Fruit fly (Drosophila melanogaster) whole organism, embryonic: Measurements from ENCODE around the gene CG33158.

Experiments used
- CG10209 ChIP-seq: fragments of 200-800 bp; sonication (Bioruptor generic); optimal IDR thresholded peaks from 3 replicates; lab custom pipeline; 2017; ENCODE audit warnings: missing biosample characterization, mild to moderate bottlenecking, missing genetic modification characterization, missing genetic modification reagents
- CG1024 ChIP-seq: fragments of 200-800 bp; sonication (Bioruptor generic); IDR thresholded peaks from 2 replicates; pipeline ENCODE4 v1.3.6; 2022; ENCODE audit warnings: missing biosample characterization, missing genetic modification characterization
- CG10267 ChIP-seq: fragments of 200-800 bp; sonication (Bioruptor generic); optimal IDR thresholded peaks from 2 replicates; lab custom pipeline; 2018; ENCODE audit warnings: missing biosample characterization, mild to moderate bottlenecking, missing genetic modification characterization, moderate library complexity
- CG10543 ChIP-seq: fragments of 200-800 bp; sonication (Bioruptor generic); optimal IDR thresholded peaks from 3 replicates; lab custom pipeline; 2017; ENCODE audit warnings: missing biosample characterization, mild to moderate bottlenecking, missing genetic modification characterization, moderate library complexity
- CG11560 ChIP-seq: fragments of 200-800 bp; sonication (Bioruptor generic); IDR thresholded peaks from 3 replicates; pipeline ENCODE4 v1.3.6; 2022; ENCODE audit warnings: missing biosample characterization, missing genetic modification characterization
- CG12219 ChIP-seq: fragments of 200-800 bp; sonication (Bioruptor generic); optimal IDR thresholded peaks from 3 replicates; lab custom pipeline; 2018; ENCODE audit warnings: missing biosample characterization, mild to moderate bottlenecking, missing genetic modification characterization
- CG14014 ChIP-seq: fragments of 200-800 bp; sonication (Bioruptor generic); IDR thresholded peaks from 2 replicates; pipeline ENCODE4 v1.3.6; 2022; ENCODE audit warnings: missing biosample characterization, missing genetic modification characterization
- CG2678 ChIP-seq: fragments of 200-800 bp; sonication (Bioruptor generic); optimal IDR thresholded peaks from 3 replicates; lab custom pipeline; 2019; ENCODE audit warnings: missing biosample characterization, mild to moderate bottlenecking, missing genetic modification characterization, moderate library complexity
- CG4854 ChIP-seq: fragments of 200-800 bp; sonication (Bioruptor generic); optimal IDR thresholded peaks from 2 replicates; lab custom pipeline; 2016; ENCODE audit warnings: missing biosample characterization, missing genetic modification characterization, inconsistent platforms
- D ChIP-seq, 2 experiments: fragments of 200-800 bp in 1 of 2; fragments of >200 bp in 1 of 2; sonication (Bioruptor generic) in 1 of 2; optimal IDR thresholded peaks; 2 replicates in 1 of 2; 3 replicates in 1 of 2; lab custom pipeline; 2017; ENCODE audit warnings: mild to moderate bottlenecking in 1 of 2, missing biosample characterization in 1 of 2, missing genetic modification characterization in 1 of 2, missing genetic modification reagents in 1 of 2
- Dref ChIP-seq: fragments of 200-800 bp; sonication (Bioruptor generic); IDR thresholded peaks from 2 replicates; pipeline ENCODE4 v1.3.6; 2022; ENCODE audit warnings: missing biosample characterization, missing genetic modification characterization
- Drgx ChIP-seq: fragments of 200-800 bp; sonication (Bioruptor generic); IDR thresholded peaks from 2 replicates; pipeline ENCODE4 v1.3.6; 2022; ENCODE audit warnings: missing biosample characterization, missing genetic modification characterization
- Fer1 ChIP-seq: fragments of 200-800 bp; sonication (Bioruptor generic); optimal IDR thresholded peaks from 2 replicates; lab custom pipeline; 2017; ENCODE audit warnings: missing biosample characterization, mild to moderate bottlenecking, missing genetic modification characterization
- Hr39 ChIP-seq: fragments of >200 bp; optimal IDR thresholded peaks from 2 replicates; lab custom pipeline; 2017
- Med ChIP-seq: fragments of 200-800 bp; sonication (Bioruptor generic); peaks from one replicate; lab custom pipeline; 2016; ENCODE audit warnings: missing biosample characterization, missing genetic modification characterization, mild to moderate bottlenecking, inconsistent platforms, moderate library complexity
- NfI ChIP-seq: fragments of 200-800 bp; sonication (Bioruptor generic); optimal IDR thresholded peaks from 3 replicates; lab custom pipeline; 2018; ENCODE audit warnings: missing biosample characterization, mild to moderate bottlenecking, missing genetic modification characterization, moderate library complexity
- Pdp1 ChIP-seq, 2 experiments: fragments of 200-800 bp; sonication (Bioruptor generic); optimal IDR thresholded peaks; 3 replicates each; lab custom pipeline; 2016; ENCODE audit warnings: missing biosample characterization in 2 of 2, missing genetic modification characterization in 2 of 2, mild to moderate bottlenecking in 1 of 2, moderate library complexity in 1 of 2
- ap ChIP-seq: fragments of 200-800 bp; sonication (Bioruptor generic); IDR thresholded peaks from 2 replicates; pipeline ENCODE4 v1.3.6; 2022; ENCODE audit warnings: missing biosample characterization, missing genetic modification characterization
- chinmo ChIP-seq: fragments of 200-800 bp; sonication (Bioruptor generic); IDR thresholded peaks from 4 replicates; pipeline ENCODE4 v1.3.6; 2022; ENCODE audit warnings: missing biosample characterization, missing genetic modification characterization; ENCODE audit not compliant: partially characterized antibody
- chn ChIP-seq: fragments of 200-800 bp; sonication (Bioruptor generic); optimal IDR thresholded peaks from 2 replicates; lab custom pipeline; 2016; ENCODE audit warnings: missing biosample characterization, missing genetic modification characterization
- dan ChIP-seq: fragments of 200-800 bp; sonication (Bioruptor generic); IDR thresholded peaks from 2 replicates; pipeline ENCODE4 v1.3.6; 2022; ENCODE audit warnings: missing biosample characterization, missing genetic modification characterization
- dmrt99B ChIP-seq: fragments of 200-800 bp; sonication (Bioruptor generic); optimal IDR thresholded peaks from 2 replicates; lab custom pipeline; 2018; ENCODE audit warnings: missing biosample characterization, mild to moderate bottlenecking, missing genetic modification characterization, moderate library complexity
- exex ChIP-seq: fragments of 200-800 bp; sonication (Bioruptor generic); optimal IDR thresholded peaks from 4 replicates; lab custom pipeline; 2018; ENCODE audit warnings: missing biosample characterization, mild to moderate bottlenecking, missing genetic modification characterization, moderate library complexity
- grn ChIP-seq: fragments of 200-800 bp; sonication (Bioruptor generic); optimal IDR thresholded peaks from 3 replicates; lab custom pipeline; 2017; ENCODE audit warnings: missing biosample characterization, missing genetic modification characterization
- jumu ChIP-seq: fragments of 200-800 bp; sonication (Bioruptor generic); optimal IDR thresholded peaks from 3 replicates; lab custom pipeline; 2016; ENCODE audit warnings: missing biosample characterization, missing genetic modification characterization
- kah ChIP-seq: fragments of 200-800 bp; sonication (Bioruptor generic); optimal IDR thresholded peaks from 2 replicates; lab custom pipeline; 2018; ENCODE audit warnings: missing biosample characterization, mild to moderate bottlenecking, missing genetic modification characterization
- mirr ChIP-seq: fragments of 200-800 bp; sonication (Bioruptor generic); optimal IDR thresholded peaks from 3 replicates; lab custom pipeline; 2018; ENCODE audit warnings: missing biosample characterization, mild to moderate bottlenecking, missing genetic modification characterization
- nerfin-1 ChIP-seq: fragments of 200-800 bp; sonication (Bioruptor generic); optimal IDR thresholded peaks from 3 replicates; lab custom pipeline; 2019; ENCODE audit warnings: missing biosample characterization, mild to moderate bottlenecking, missing genetic modification characterization, moderate library complexity
- nom ChIP-seq: fragments of 200-800 bp; sonication (Bioruptor generic); optimal IDR thresholded peaks from 2 replicates; lab custom pipeline; 2017; ENCODE audit warnings: missing biosample characterization, missing genetic modification characterization, mild to moderate bottlenecking, moderate library complexity, missing genetic modification reagents
- pb ChIP-seq: fragments of 200-800 bp; sonication (Bioruptor generic); optimal IDR thresholded peaks from 3 replicates; lab custom pipeline; 2016; ENCODE audit warnings: missing biosample characterization, missing genetic modification characterization
- ro ChIP-seq: fragments of 200-800 bp; sonication (Bioruptor generic); IDR thresholded peaks from 2 replicates; pipeline ENCODE4 v1.3.6; 2022; ENCODE audit warnings: missing biosample characterization, missing genetic modification characterization
- run ChIP-seq: fragments of 200-800 bp; sonication (Bioruptor generic); optimal IDR thresholded peaks from 3 replicates; lab custom pipeline; 2018; ENCODE audit warnings: missing biosample characterization, mild to moderate bottlenecking, missing genetic modification characterization
- sens ChIP-seq: fragments of 200-800 bp; sonication (Bioruptor generic); peaks from one replicate; lab custom pipeline; 2016; ENCODE audit warnings: missing biosample characterization, missing genetic modification characterization
- sug ChIP-seq: fragments of 200-800 bp; optimal IDR thresholded peaks from 2 replicates; lab custom pipeline; 2019; ENCODE audit warnings: missing biosample characterization, mild to moderate bottlenecking, missing genetic modification characterization, moderate library complexity
- trem ChIP-seq: fragments of 200-800 bp; optimal IDR thresholded peaks from 3 replicates; lab custom pipeline; 2019; ENCODE audit warnings: missing biosample characterization, mild to moderate bottlenecking, missing genetic modification characterization, moderate library complexity
- yki ChIP-seq: fragments of >200 bp; optimal IDR thresholded peaks from 3 replicates; lab custom pipeline; 2018
- zfh1 ChIP-seq: fragments of 200-800 bp; sonication (Bioruptor generic); IDR thresholded peaks from 3 replicates; pipeline ENCODE4 v1.3.6; 2022; ENCODE audit warnings: missing biosample characterization, missing genetic modification characterization

CG33158 gene

DNA sequence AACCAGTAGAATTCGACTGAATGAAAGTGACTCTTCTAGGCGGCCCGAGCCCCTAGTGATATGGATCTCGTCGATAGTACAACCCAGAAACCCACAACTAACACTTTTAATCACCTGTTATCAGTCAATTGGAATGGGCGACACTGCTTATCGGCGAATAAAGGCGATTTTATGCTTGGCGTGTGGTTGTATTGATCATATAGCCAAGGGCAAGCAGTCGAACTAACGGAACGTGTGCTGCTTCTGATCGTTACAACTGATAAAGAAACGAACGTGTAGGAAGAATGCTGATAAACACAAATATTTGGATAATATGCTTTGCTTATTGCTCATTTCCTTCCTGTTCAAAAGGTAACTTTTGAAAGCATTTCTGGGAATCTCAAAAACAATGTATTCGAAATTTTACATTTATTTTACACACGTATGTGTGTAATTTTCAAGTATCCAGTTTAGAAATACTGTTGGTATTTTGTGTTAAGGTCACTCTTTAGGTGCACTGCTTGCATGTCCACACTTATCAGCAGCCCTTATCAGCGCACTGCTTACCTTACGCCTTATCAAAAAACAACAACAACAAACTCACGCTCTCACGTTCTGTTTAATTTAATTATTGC lies 38.1 kb upstream of the CG33158 start, which contains the start of gene Agpat4 (continued):
- TF ChIP-seq yki (lab: Kevin White, UChicago) (no peak), nerfin-1 (tag; lab: Kevin White, UChicago) (no peak), chn (GFP tag; lab: Kevin White, UChicago) (no peak), Fer1 (GFP tag; lab: Kevin White, UChicago) (no peak)

DNA sequence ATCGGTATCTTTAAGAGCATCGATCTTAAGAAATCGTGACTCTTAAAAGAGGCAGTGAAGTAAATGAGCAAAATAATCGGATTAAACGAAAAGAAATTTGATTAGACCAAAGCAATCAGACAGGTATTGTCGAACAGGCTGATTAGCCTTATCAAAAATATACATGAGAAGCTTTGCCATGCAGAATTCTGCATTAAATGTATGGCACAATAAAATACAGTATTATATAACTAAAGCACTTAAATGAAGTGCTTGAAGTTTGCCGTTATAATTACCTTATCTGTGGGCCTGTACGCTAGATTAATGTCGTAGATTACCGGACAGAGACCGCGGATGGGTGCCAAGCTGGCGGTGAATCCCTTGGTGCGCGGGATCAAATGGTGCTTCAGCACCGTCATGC lies 36.3 kb upstream of the CG33158 start:
- TF ChIP-seq chinmo (GFP tag; lab: Robert Waterston, UW): 0 out of 4 replicates have a peak, but pooled peaks have one; percentile 30
- TF ChIP-seq exex (tag; lab: Kevin White, UChicago): peak; percentile 79
- peak in 1 of 2 experiments; percentile 87 for TF ChIP-seq Pdp1 (GFP tag; optimal IDR thresholded peaks at IDR 0.05; lab: Kevin White, UChicago)
- TF ChIP-seq zfh1: no peak
- TF ChIP-seq CG10209 (GFP tag; lab: Kevin White, UChicago): no peak
- TF ChIP-seq grn (GFP tag; lab: Kevin White, UChicago): peak; percentile 20

- TF ChIP-seq CG10267 (tag; lab: Kevin White, UChicago) (no peak), CG11560 (tag; lab: Robert Waterston, UW) (0 out of 3 replicates have a peak, but pooled peaks have one; percentile 25), pb (GFP tag; lab: Kevin White, UChicago) (no peak), Drgx (GFP tag; lab: Robert Waterston, UW) (peak; percentile 44; the same call in 1 of the 2 replicates), Pdp1 (GFP tag; optimal IDR thresholded peaks at IDR 0.05; lab: Kevin White, UChicago) (peak in 1 of 2 experiments; percentile 13), CG12219 (GFP tag; lab: Kevin White, UChicago) (no peak), Dref (GFP tag; lab: Robert Waterston, UW) (peak; percentile 9; the same call in 1 of the 2 replicates), Med (GFP tag; lab: Kevin White, UChicago) (peak; percentile 71), Hr39 (no peak), CG2678 (peak; percentile 3), CG1024 (no peak), mirr (GFP tag; lab: Kevin White, UChicago) (peak; percentile 27), ro (GFP tag; lab: Robert Waterston, UW) (0 out of 2 replicates have a peak, but pooled peaks have one; percentile 11), CG14014 (GFP tag; lab: Robert Waterston, UW) (0 out of 2 replicates have a peak, but pooled peaks have one; percentile 6), run (no peak), CG10543 (GFP tag; lab: Kevin White, UChicago) (peak; percentile 11), sens (GFP tag; lab: Kevin White, UChicago) (peak; percentile 44), D (optimal IDR thresholded peaks at IDR 0.05; lab: Kevin White, UChicago) (no peak), D (GFP tag; optimal IDR thresholded peaks at IDR 0.05; lab: Kevin White, UChicago) (no peak), ap (GFP tag; lab: Robert Waterston, UW) (no peak), dan (no peak), trem (tag; lab: Kevin White, UChicago) (no peak), exex (tag; lab: Kevin White, UChicago) (peak; percentile 61), NfI (no peak), dmrt99B (tag; lab: Kevin White, UChicago) (no peak), sug (tag; lab: Kevin White, UChicago) (peak; percentile 66), CG4854 (no peak), nom (GFP tag; lab: Kevin White, UChicago) (peak; percentile 49), kah (GFP tag; lab: Kevin White, UChicago) (peak; percentile 40), jumu (GFP tag; lab: Kevin White, UChicago) (no peak)
- TF ChIP-seq, all 482 proteins: peak for 15
Observed at dm6 chr3L:16384145-16384705, 35.2 kb upstream of the CG33158 start.
